Fruit fly (Drosophila melanogaster) whole organism, prepupa: ENCODE results near the gene CG5664.

Source experiments
- Blimp-1 ChIP-seq: fragments of 200-800 bp; sonication (Bioruptor generic); optimal IDR thresholded peaks from 3 replicates; lab custom pipeline; 2017; ENCODE audit warnings: missing biosample characterization, missing genetic modification characterization, mild to moderate bottlenecking, moderate library complexity, missing genetic modification reagents
- CG10631 ChIP-seq: fragments of 200-800 bp; sonication (Bioruptor generic); optimal IDR thresholded peaks from 2 replicates; lab custom pipeline; 2016; ENCODE audit warnings: missing biosample characterization, missing genetic modification characterization
- CG3032 ChIP-seq: fragments of 200-800 bp; optimal IDR thresholded peaks from 2 replicates; lab custom pipeline; 2019; ENCODE audit warnings: missing biosample characterization, mild to moderate bottlenecking, missing genetic modification characterization, moderate library complexity
- CG32006 ChIP-seq: fragments of 200-800 bp; sonication (Bioruptor generic); optimal IDR thresholded peaks from 3 replicates; lab custom pipeline; 2017; ENCODE audit warnings: missing biosample characterization, mild to moderate bottlenecking, missing genetic modification characterization
- CG34406 ChIP-seq: fragments of 200-800 bp; sonication (Bioruptor generic); optimal IDR thresholded peaks from 3 replicates; lab custom pipeline; 2016; ENCODE audit warnings: missing biosample characterization, missing genetic modification characterization
- CG3919 ChIP-seq: fragments of 200-800 bp; sonication (Bioruptor generic); optimal IDR thresholded peaks from 3 replicates; lab custom pipeline; 2016; ENCODE audit warnings: missing biosample characterization, missing genetic modification characterization
- CG6163 ChIP-seq: fragments of 200-800 bp; sonication (Bioruptor generic); IDR thresholded peaks from 3 replicates; pipeline ENCODE4 v1.3.6; 2022; ENCODE audit warnings: missing biosample characterization, missing genetic modification characterization
- CG6792 ChIP-seq: fragments of 200-800 bp; sonication (Bioruptor generic); optimal IDR thresholded peaks from 3 replicates; lab custom pipeline; 2016; ENCODE audit warnings: missing biosample characterization, missing genetic modification characterization
- CG6854 ChIP-seq: fragments of 200-800 bp; sonication (Bioruptor generic); optimal IDR thresholded peaks from 2 replicates; lab custom pipeline; 2017; ENCODE audit warnings: missing biosample characterization, mild to moderate bottlenecking, missing genetic modification characterization
- CG8119 ChIP-seq: fragments of 200-800 bp; sonication (Bioruptor generic); IDR thresholded peaks from 3 replicates; pipeline ENCODE4 v1.3.6; 2022; ENCODE audit warnings: missing biosample characterization, missing genetic modification characterization
- CG8632 ChIP-seq: fragments of 200-800 bp; sonication (Bioruptor generic); optimal IDR thresholded peaks from 3 replicates; lab custom pipeline; 2016; ENCODE audit warnings: missing biosample characterization, missing genetic modification characterization
- CG9139 ChIP-seq: fragments of 200-800 bp; sonication (Bioruptor generic); optimal IDR thresholded peaks from 3 replicates; lab custom pipeline; 2017; ENCODE audit warnings: missing biosample characterization, mild to moderate bottlenecking, missing genetic modification characterization
- Eip75B ChIP-seq: fragments of 200-800 bp; sonication (Bioruptor generic); optimal IDR thresholded peaks from 3 replicates; lab custom pipeline; 2016; ENCODE audit warnings: missing biosample characterization, missing genetic modification characterization
- Eip78C ChIP-seq: fragments of 200-800 bp; sonication (Bioruptor generic); peaks from one replicate; lab custom pipeline; 2016; ENCODE audit warnings: missing biosample characterization, missing genetic modification characterization
- Eip93F ChIP-seq: fragments of 200-800 bp; sonication (Bioruptor generic); optimal IDR thresholded peaks from 2 replicates; lab custom pipeline; 2016; ENCODE audit warnings: missing biosample characterization, mild to moderate bottlenecking, missing genetic modification characterization
- Ets21C ChIP-seq: fragments of 200-800 bp; sonication (Bioruptor generic); optimal IDR thresholded peaks from 3 replicates; lab custom pipeline; 2016; ENCODE audit warnings: missing biosample characterization, missing genetic modification characterization
- Ets96B ChIP-seq: fragments of 200-800 bp; optimal IDR thresholded peaks from 2 replicates; lab custom pipeline; 2019; ENCODE audit warnings: missing biosample characterization, mild to moderate bottlenecking, missing genetic modification characterization, moderate library complexity
- Gug ChIP-seq: fragments of 200-800 bp; sonication (Bioruptor generic); IDR thresholded peaks from 2 replicates; pipeline ENCODE4 v1.3.6; 2022; ENCODE audit warnings: missing biosample characterization, missing genetic modification characterization
- Hr39 ChIP-seq: fragments of 200-800 bp; sonication (Bioruptor generic); optimal IDR thresholded peaks from 2 replicates; lab custom pipeline; 2016; ENCODE audit warnings: missing biosample characterization, missing genetic modification characterization
- Lpt ChIP-seq: fragments of 200-800 bp; sonication (Bioruptor generic); optimal IDR thresholded peaks from 3 replicates; lab custom pipeline; 2016; ENCODE audit warnings: missing biosample characterization, missing genetic modification characterization
- Met ChIP-seq: fragments of 200-800 bp; sonication (Bioruptor generic); optimal IDR thresholded peaks from 3 replicates; lab custom pipeline; 2016; ENCODE audit warnings: missing biosample characterization, missing genetic modification characterization
- OdsH ChIP-seq: fragments of 200-800 bp; sonication (Bioruptor generic); optimal IDR thresholded peaks from 3 replicates; lab custom pipeline; 2016; ENCODE audit warnings: missing biosample characterization, missing genetic modification characterization
- Smox ChIP-seq: fragments of 200-800 bp; sonication (Bioruptor generic); optimal IDR thresholded peaks from 3 replicates; lab custom pipeline; 2016; ENCODE audit warnings: missing biosample characterization, missing genetic modification characterization
- Sox102F ChIP-seq: fragments of 200-800 bp; sonication (Bioruptor generic); optimal IDR thresholded peaks from 2 replicates; lab custom pipeline; 2016; ENCODE audit warnings: missing biosample characterization, mild to moderate bottlenecking, missing genetic modification characterization
- Sox14 ChIP-seq: fragments of 200-800 bp; sonication (Bioruptor generic); optimal IDR thresholded peaks from 3 replicates; lab custom pipeline; 2016; ENCODE audit warnings: missing biosample characterization, missing genetic modification characterization
- Sox15 ChIP-seq: fragments of 200-800 bp; sonication (Bioruptor generic); optimal IDR thresholded peaks from 3 replicates; lab custom pipeline; 2016; ENCODE audit warnings: missing biosample characterization, missing genetic modification characterization
- cyc ChIP-seq: fragments of 200-800 bp; sonication (Bioruptor generic); optimal IDR thresholded peaks from 3 replicates; lab custom pipeline; 2016; ENCODE audit warnings: missing biosample characterization, missing genetic modification characterization
- dac ChIP-seq: fragments of 200-800 bp; sonication (Bioruptor generic); optimal IDR thresholded peaks from 2 replicates; lab custom pipeline; 2017; ENCODE audit warnings: missing biosample characterization, mild to moderate bottlenecking, missing genetic modification characterization
- dsx ChIP-seq: fragments of 200-800 bp; optimal IDR thresholded peaks from 3 replicates; lab custom pipeline; 2019; ENCODE audit warnings: missing biosample characterization, mild to moderate bottlenecking, missing genetic modification characterization, moderate library complexity; ENCODE audit not compliant: poor library complexity, severe bottlenecking
- eg ChIP-seq: fragments of 200-800 bp; sonication (Bioruptor generic); IDR thresholded peaks from 3 replicates; pipeline ENCODE4 v1.3.6; 2022; ENCODE audit warnings: missing biosample characterization, missing genetic modification characterization
- fkh ChIP-seq: fragments of 200-800 bp; sonication (Bioruptor generic); optimal IDR thresholded peaks from 3 replicates; lab custom pipeline; 2017; ENCODE audit warnings: missing biosample characterization, mild to moderate bottlenecking, missing genetic modification characterization, moderate library complexity
- lz ChIP-seq: fragments of 200-800 bp; sonication (Bioruptor generic); optimal IDR thresholded peaks from 3 replicates; lab custom pipeline; 2016; ENCODE audit warnings: missing biosample characterization, missing genetic modification characterization
- net ChIP-seq: fragments of 200-800 bp; sonication (Bioruptor generic); optimal IDR thresholded peaks from 3 replicates; lab custom pipeline; 2016; ENCODE audit warnings: missing biosample characterization, missing genetic modification characterization
- pdm3 ChIP-seq: fragments of 200-800 bp; sonication (Bioruptor generic); optimal IDR thresholded peaks from 3 replicates; lab custom pipeline; 2016; ENCODE audit warnings: missing biosample characterization, missing genetic modification characterization
- spab ChIP-seq: fragments of 200-800 bp; sonication (Bioruptor generic); optimal IDR thresholded peaks from 2 replicates; lab custom pipeline; 2017; ENCODE audit warnings: missing biosample characterization, mild to moderate bottlenecking, missing genetic modification characterization, missing genetic modification reagents
- ss ChIP-seq, 2 experiments: fragments of 200-800 bp; sonication (Bioruptor generic); optimal IDR thresholded peaks; 2 replicates in 1 of 2; 3 replicates in 1 of 2; lab custom pipeline; 2017 to 2018; ENCODE audit warnings: mild to moderate bottlenecking in 2 of 2, missing biosample characterization in 2 of 2, missing genetic modification characterization in 2 of 2, moderate library complexity in 1 of 2
- svp ChIP-seq: fragments of 200-800 bp; sonication (Bioruptor generic); peaks from one replicate; lab custom pipeline; 2016; ENCODE audit warnings: missing biosample characterization, missing genetic modification characterization
- topi ChIP-seq: fragments of 200-800 bp; sonication (Bioruptor generic); optimal IDR thresholded peaks from 3 replicates; lab custom pipeline; 2016; ENCODE audit warnings: missing biosample characterization, missing genetic modification characterization
- vri ChIP-seq: fragments of 200-800 bp; sonication (Bioruptor generic); optimal IDR thresholded peaks from 3 replicates; lab custom pipeline; 2016; ENCODE audit warnings: missing biosample characterization, mild to moderate bottlenecking, missing genetic modification characterization

Gene CG5664

DNA sequence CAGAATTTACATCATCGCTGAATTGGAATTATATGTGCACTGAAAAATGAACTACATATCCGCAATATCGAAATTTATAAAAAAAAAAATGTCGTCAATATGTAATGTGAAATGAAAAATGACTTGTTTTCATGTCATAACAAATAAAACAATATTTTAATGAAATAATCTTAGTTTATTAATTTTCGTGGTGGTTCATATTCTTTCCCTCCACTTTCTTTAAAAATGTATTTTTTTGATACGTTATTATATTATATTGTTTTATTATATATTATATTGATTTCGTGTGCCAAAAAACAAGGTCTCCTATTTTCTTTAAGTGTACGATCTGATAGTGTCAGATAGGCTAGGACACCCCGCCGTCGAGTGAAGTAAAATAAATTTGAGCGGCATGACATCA, 26.8 kb downstream of the CG5664 start:
- TF ChIP-seq Gug (GFP tag; lab: Robert Waterston, UW): peak; percentile 11; the same call in 1 of the 2 replicates
- TF ChIP-seq Ets96B: no peak
- TF ChIP-seq Sox102F (GFP tag; lab: Kevin White, UChicago): no peak
- TF ChIP-seq OdsH (GFP tag; lab: Kevin White, UChicago): no peak
- no peak for TF ChIP-seq Blimp-1 (GFP tag; lab: Kevin White, UChicago)
- TF ChIP-seq Eip78C (GFP tag; lab: Kevin White, UChicago): peak; percentile 53
- TF ChIP-seq Smox (GFP tag; lab: Kevin White, UChicago): no peak
- no peak for TF ChIP-seq CG3919 (GFP tag; lab: Kevin White, UChicago)
- TF ChIP-seq Eip75B (GFP tag; lab: Kevin White, UChicago): no peak
- no peak for TF ChIP-seq CG34406 (GFP tag; lab: Kevin White, UChicago)
- no peak for TF ChIP-seq CG8632
- TF ChIP-seq Ets21C (GFP tag; lab: Kevin White, UChicago): no peak
- no peak for TF ChIP-seq Sox14 (GFP tag; lab: Kevin White, UChicago)
- 0 out of 3 replicates have a peak, but pooled peaks have one; percentile 13 for TF ChIP-seq eg (GFP tag; lab: Robert Waterston, UW)
- TF ChIP-seq, all 60 proteins: peak for 3

- TF ChIP-seq spab (no peak), fkh (GFP tag; lab: Kevin White, UChicago) (peak; percentile 24), CG10631 (GFP tag; lab: Kevin White, UChicago) (no peak), OdsH (GFP tag; lab: Kevin White, UChicago) (no peak), svp (GFP tag; lab: Kevin White, UChicago) (no peak)
Observed at dm6 chr3L:21412140-21412539, 29.0 kb downstream of the CG5664 start.

dm6 chr3L:21406638-21407037, 34.5 kb downstream of the CG5664 start, which contains the start of gene sa:
Gene sa (minus strand): TSS chr3L:21406738.
- TF ChIP-seq eg (GFP tag; lab: Robert Waterston, UW): no peak
- TF ChIP-seq CG10631 (GFP tag; lab: Kevin White, UChicago): no peak

- no peak for TF ChIP-seq ss (GFP tag; optimal IDR thresholded peaks at IDR 0.05; lab: Kevin White, UChicago)
- no peak for TF ChIP-seq Gug (GFP tag; lab: Robert Waterston, UW)
- no peak for TF ChIP-seq pdm3 (GFP tag; lab: Kevin White, UChicago)
- TF ChIP-seq Met: no peak
- no peak for TF ChIP-seq CG6163 (GFP tag; lab: Robert Waterston, UW)
- no peak for TF ChIP-seq OdsH (GFP tag; lab: Kevin White, UChicago)
Observed at dm6 chr3L:21402552-21402951, 38.6 kb downstream of the CG5664 start.

dm6 chr3L:21400206-21400605, 41.0 kb downstream of the CG5664 start:
- no peak for TF ChIP-seq Lpt (GFP tag; lab: Kevin White, UChicago)
- peak; percentile 35 for TF ChIP-seq CG32006 (GFP tag; lab: Kevin White, UChicago)
- no peak for TF ChIP-seq Sox15 (GFP tag; lab: Kevin White, UChicago)
- TF ChIP-seq, all 60 proteins: peak for 1

- no peak for TF ChIP-seq dac (GFP tag; lab: Kevin White, UChicago)
- no peak for TF ChIP-seq Sox102F (GFP tag; lab: Kevin White, UChicago)
- no peak for TF ChIP-seq vri (GFP tag; lab: Kevin White, UChicago)
- TF ChIP-seq CG6163 (GFP tag; lab: Robert Waterston, UW): no peak
- no peak for TF ChIP-seq Smox (GFP tag; lab: Kevin White, UChicago)
- TF ChIP-seq lz: no peak
Observed at dm6 chr3L:21398156-21398555, 43.0 kb downstream of the CG5664 start.

- TF ChIP-seq net (GFP tag; lab: Kevin White, UChicago) (no peak), dsx (GFP tag; lab: Kevin White, UChicago) (no peak), Smox (GFP tag; lab: Kevin White, UChicago) (no peak), CG6854 (no peak), CG6792 (GFP tag; lab: Kevin White, UChicago) (no peak), CG32006 (GFP tag; lab: Kevin White, UChicago) (no peak), topi (GFP tag; lab: Kevin White, UChicago) (no peak), Lpt (GFP tag; lab: Kevin White, UChicago) (no peak), ss (GFP tag; optimal IDR thresholded peaks at IDR 0.05; lab: Kevin White, UChicago) (no peak), Eip93F (GFP tag; lab: Kevin White, UChicago) (no peak), Hr39 (no peak), Ets21C (GFP tag; lab: Kevin White, UChicago) (no peak), spab (no peak), CG3032 (tag; lab: Kevin White, UChicago) (no peak), Met (no peak), CG8119 (GFP tag; lab: Robert Waterston, UW) (no peak), cyc (GFP tag; lab: Kevin White, UChicago) (no peak), CG9139 (GFP tag; lab: Kevin White, UChicago) (no peak), lz (no peak)
Observed at dm6 chr3L:21390431-21390830, 50.7 kb downstream of the CG5664 start.
